Fruit fly (Drosophila melanogaster) whole organism, embryonic: Measurements from ENCODE around the gene CG11836.

Source experiments
- C15 ChIP-seq: fragments of 200-800 bp; sonication (Bioruptor generic); IDR thresholded peaks from 3 replicates; pipeline ENCODE4 v1.3.6; 2022; ENCODE audit warnings: missing biosample characterization, missing genetic modification characterization
- CG10654 ChIP-seq: fragments of 200-800 bp; sonication (Bioruptor generic); optimal IDR thresholded peaks from 2 replicates; lab custom pipeline; 2016; ENCODE audit warnings: missing biosample characterization, missing genetic modification characterization
- CG11560 ChIP-seq: fragments of 200-800 bp; sonication (Bioruptor generic); IDR thresholded peaks from 3 replicates; pipeline ENCODE4 v1.3.6; 2022; ENCODE audit warnings: missing biosample characterization, missing genetic modification characterization
- CG11696 ChIP-seq: fragments of 200-800 bp; sonication (Bioruptor generic); IDR thresholded peaks from 2 replicates; pipeline ENCODE4 v1.3.6; 2022; ENCODE audit warnings: missing biosample characterization, missing genetic modification characterization
- CG12391 ChIP-seq: fragments of 200-800 bp; sonication (Bioruptor generic); optimal IDR thresholded peaks from 3 replicates; lab custom pipeline; 2018; ENCODE audit warnings: missing biosample characterization, mild to moderate bottlenecking, missing genetic modification characterization, moderate library complexity
- CG13296 ChIP-seq: fragments of 200-800 bp; sonication (Bioruptor generic); optimal IDR thresholded peaks from 3 replicates; lab custom pipeline; 2018; ENCODE audit warnings: missing biosample characterization, mild to moderate bottlenecking, missing genetic modification characterization
- CG15514 ChIP-seq: fragments of 200-800 bp; sonication (Bioruptor generic); optimal IDR thresholded peaks from 3 replicates; lab custom pipeline; 2017; ENCODE audit warnings: missing biosample characterization, missing genetic modification characterization, mild to moderate bottlenecking, moderate library complexity, missing genetic modification reagents
- CG1603 ChIP-seq: fragments of 200-800 bp; sonication (Bioruptor generic); optimal IDR thresholded peaks from 2 replicates; lab custom pipeline; 2019; ENCODE audit warnings: missing biosample characterization, mild to moderate bottlenecking, missing genetic modification characterization, moderate library complexity
- CG16779 ChIP-seq: fragments of 200-800 bp; sonication (Bioruptor generic); IDR thresholded peaks from 2 replicates; pipeline ENCODE4 v1.3.6; 2022; ENCODE audit warnings: missing biosample characterization, missing genetic modification characterization
- CG17912 ChIP-seq: fragments of 200-800 bp; sonication (Bioruptor generic); optimal IDR thresholded peaks from 2 replicates; lab custom pipeline; 2018; ENCODE audit warnings: missing biosample characterization, mild to moderate bottlenecking, missing genetic modification characterization
- CG18599 ChIP-seq: fragments of 200-800 bp; sonication (Bioruptor generic); optimal IDR thresholded peaks from 3 replicates; lab custom pipeline; 2017; ENCODE audit warnings: missing biosample characterization, missing genetic modification characterization, mild to moderate bottlenecking, moderate library complexity, missing genetic modification reagents
- CG2120 ChIP-seq: fragments of 200-800 bp; sonication (Bioruptor generic); optimal IDR thresholded peaks from 3 replicates; lab custom pipeline; 2016; ENCODE audit warnings: missing biosample characterization, missing genetic modification characterization
- CG2889 ChIP-seq: fragments of 200-800 bp; sonication (Bioruptor generic); IDR thresholded peaks from 3 replicates; pipeline ENCODE4 v1.3.6; 2022; ENCODE audit warnings: missing biosample characterization, missing genetic modification characterization
- CG32767 ChIP-seq: fragments of 200-800 bp; sonication (Bioruptor generic); IDR thresholded peaks from 2 replicates; pipeline ENCODE4 v1.3.6; 2022; ENCODE audit warnings: missing biosample characterization, missing genetic modification characterization
- CG3726 ChIP-seq: fragments of 200-800 bp; sonication (Bioruptor generic); IDR thresholded peaks from 3 replicates; pipeline ENCODE4, ENCODE4 v1.3.6; 2022; ENCODE audit warnings: missing biosample characterization, missing genetic modification characterization
- CG4282 ChIP-seq: fragments of 200-800 bp; sonication (Bioruptor generic); optimal IDR thresholded peaks from 2 replicates; lab custom pipeline; 2016; ENCODE audit warnings: missing biosample characterization, missing genetic modification characterization
- CG4854 ChIP-seq: fragments of 200-800 bp; sonication (Bioruptor generic); optimal IDR thresholded peaks from 2 replicates; lab custom pipeline; 2016; ENCODE audit warnings: missing biosample characterization, missing genetic modification characterization, inconsistent platforms
- CG6689 ChIP-seq: fragments of 200-800 bp; sonication (Bioruptor generic); IDR thresholded peaks from 2 replicates; pipeline ENCODE4 v1.3.6; 2022; ENCODE audit warnings: missing biosample characterization, missing genetic modification characterization
- CG6813 ChIP-seq: fragments of 200-800 bp; sonication (Bioruptor generic); optimal IDR thresholded peaks from 2 replicates; lab custom pipeline; 2017; ENCODE audit warnings: missing biosample characterization, missing genetic modification characterization, mild to moderate bottlenecking, moderate library complexity, missing genetic modification reagents
- CG8478 ChIP-seq: fragments of >200 bp; optimal IDR thresholded peaks from 2 replicates; lab custom pipeline; 2018
- D19A ChIP-seq: fragments of 200-800 bp; optimal IDR thresholded peaks from 3 replicates; lab custom pipeline; 2019; ENCODE audit warnings: missing biosample characterization, mild to moderate bottlenecking, missing genetic modification characterization, moderate library complexity
- Dbx ChIP-seq: fragments of 200-800 bp; sonication (Bioruptor generic); IDR thresholded peaks from 3 replicates; pipeline ENCODE4 v1.3.6; 2022; ENCODE audit warnings: missing biosample characterization, missing genetic modification characterization
- Deaf1 ChIP-seq: fragments of 200-800 bp; optimal IDR thresholded peaks from 3 replicates; lab custom pipeline; 2019; ENCODE audit warnings: missing biosample characterization, mild to moderate bottlenecking, missing genetic modification characterization, moderate library complexity
- Elba2 ChIP-seq: fragments of 200-800 bp; sonication (Bioruptor generic); optimal IDR thresholded peaks from 3 replicates; lab custom pipeline; 2016; ENCODE audit warnings: missing biosample characterization, missing genetic modification characterization
- Gsc ChIP-seq: fragments of 200-800 bp; sonication (Bioruptor generic); IDR thresholded peaks from 2 replicates; pipeline ENCODE4 v1.3.6; 2022; ENCODE audit warnings: missing biosample characterization, missing genetic modification characterization
- Kr ChIP-seq: fragments of 200-800 bp; sonication (Bioruptor generic); optimal IDR thresholded peaks from 2 replicates; lab custom pipeline; 2017; ENCODE audit warnings: missing biosample characterization, mild to moderate bottlenecking, missing genetic modification characterization
- Mad ChIP-seq: fragments of 200-800 bp; sonication (Bioruptor generic); optimal IDR thresholded peaks from 2 replicates; lab custom pipeline; 2016; ENCODE audit warnings: missing biosample characterization, missing genetic modification characterization
- NfI ChIP-seq: fragments of 200-800 bp; sonication (Bioruptor generic); optimal IDR thresholded peaks from 3 replicates; lab custom pipeline; 2018; ENCODE audit warnings: missing biosample characterization, mild to moderate bottlenecking, missing genetic modification characterization, moderate library complexity
- Optix ChIP-seq: fragments of 200-800 bp; sonication (Bioruptor generic); IDR thresholded peaks from 3 replicates; pipeline ENCODE4 v1.3.6; 2022; ENCODE audit warnings: missing biosample characterization, missing genetic modification characterization
- PHDP ChIP-seq: fragments of 200-800 bp; sonication (Bioruptor generic); optimal IDR thresholded peaks from 3 replicates; lab custom pipeline; 2018; ENCODE audit warnings: missing biosample characterization, mild to moderate bottlenecking, missing genetic modification characterization, moderate library complexity
- Rx ChIP-seq: fragments of 200-800 bp; sonication (Bioruptor generic); IDR thresholded peaks from 2 replicates; pipeline ENCODE4 v1.3.6; 2022; ENCODE audit warnings: missing biosample characterization, missing genetic modification characterization
- Sox100B ChIP-seq: fragments of 200-800 bp; sonication (Bioruptor generic); optimal IDR thresholded peaks from 3 replicates; lab custom pipeline; 2018; ENCODE audit warnings: missing biosample characterization, mild to moderate bottlenecking, missing genetic modification characterization
- Ssrp ChIP-seq: fragments of 200-800 bp; sonication (Bioruptor generic); optimal IDR thresholded peaks from 2 replicates; lab custom pipeline; 2018; ENCODE audit warnings: missing biosample characterization, mild to moderate bottlenecking, missing genetic modification characterization, moderate library complexity
- abd-A ChIP-seq: fragments of 200-800 bp; sonication (Bioruptor generic); optimal IDR thresholded peaks from 3 replicates; lab custom pipeline; 2019; ENCODE audit warnings: missing biosample characterization, mild to moderate bottlenecking, missing genetic modification characterization, moderate library complexity
- bigmax ChIP-seq: fragments of 200-800 bp; sonication (Bioruptor generic); optimal IDR thresholded peaks from 2 replicates; lab custom pipeline; 2018; ENCODE audit warnings: missing biosample characterization, mild to moderate bottlenecking, missing genetic modification characterization
- chn ChIP-seq: fragments of 200-800 bp; sonication (Bioruptor generic); optimal IDR thresholded peaks from 2 replicates; lab custom pipeline; 2016; ENCODE audit warnings: missing biosample characterization, missing genetic modification characterization
- gcm ChIP-seq: fragments of 200-800 bp; sonication (Bioruptor generic); optimal IDR thresholded peaks from 2 replicates; lab custom pipeline; 2019; ENCODE audit warnings: missing biosample characterization, mild to moderate bottlenecking, missing genetic modification characterization, moderate library complexity
- ind ChIP-seq: fragments of 200-800 bp; sonication (Bioruptor generic); optimal IDR thresholded peaks from 3 replicates; lab custom pipeline; 2016; ENCODE audit warnings: missing biosample characterization, missing genetic modification characterization
- jumu ChIP-seq: fragments of 200-800 bp; sonication (Bioruptor generic); optimal IDR thresholded peaks from 3 replicates; lab custom pipeline; 2016; ENCODE audit warnings: missing biosample characterization, missing genetic modification characterization
- maf-S ChIP-seq: fragments of 200-800 bp; sonication (Bioruptor generic); optimal IDR thresholded peaks from 2 replicates; lab custom pipeline; 2016; ENCODE audit warnings: missing biosample characterization, missing genetic modification characterization
- pnt ChIP-seq: fragments of 200-800 bp; sonication (Bioruptor generic); optimal IDR thresholded peaks from 3 replicates; lab custom pipeline; 2016; ENCODE audit warnings: missing biosample characterization, missing genetic modification characterization
- pros ChIP-seq: fragments of 200-800 bp; sonication (Bioruptor generic); optimal IDR thresholded peaks from 3 replicates; lab custom pipeline; 2019; ENCODE audit warnings: missing biosample characterization, mild to moderate bottlenecking, missing genetic modification characterization, moderate library complexity
- repo ChIP-seq: fragments of 200-800 bp; sonication (Bioruptor generic); optimal IDR thresholded peaks from 2 replicates; lab custom pipeline; 2016; ENCODE audit warnings: missing biosample characterization, missing genetic modification characterization
- sc ChIP-seq, 3 experiments: fragments of >200 bp in 2 of 3; fragments of 200-800 bp in 1 of 3; sonication (Bioruptor generic) in 1 of 3; optimal IDR thresholded peaks; 2 replicates in 2 of 3; 3 replicates in 1 of 3; lab custom pipeline; 2017; ENCODE audit warnings: mild to moderate bottlenecking in 1 of 3, missing biosample characterization in 1 of 3, missing genetic modification characterization in 1 of 3, missing genetic modification reagents in 1 of 3
- sim ChIP-seq: fragments of 200-800 bp; sonication (Bioruptor generic); IDR thresholded peaks from 2 replicates; pipeline ENCODE4 v1.3.6; 2022; ENCODE audit warnings: missing biosample characterization, missing genetic modification characterization
- ssp ChIP-seq: fragments of 200-800 bp; sonication (Bioruptor generic); IDR thresholded peaks from 2 replicates; pipeline ENCODE4 v1.3.6; 2022; ENCODE audit warnings: missing biosample characterization, missing genetic modification characterization
- tap ChIP-seq: fragments of 200-800 bp; optimal IDR thresholded peaks from 3 replicates; lab custom pipeline; 2019; ENCODE audit warnings: missing biosample characterization, mild to moderate bottlenecking, missing genetic modification characterization, moderate library complexity
- vfl ChIP-seq: fragments of 200-800 bp; sonication (Bioruptor generic); optimal IDR thresholded peaks from 2 replicates; lab custom pipeline; 2016; ENCODE audit warnings: missing biosample characterization, missing genetic modification characterization

CG11836 gene

dm6 chr3R:25023056-25023455 is 47.9 kb upstream of the CG11836 start, which contains the start of gene beta4GalT7 (continued):
- TF ChIP-seq CG1603: peak; percentile 46
- no peak for TF ChIP-seq Gsc (GFP tag; lab: Robert Waterston, UW)
- peak; percentile 97 for TF ChIP-seq CG11560 (tag; lab: Robert Waterston, UW)
- TF ChIP-seq CG17912 (GFP tag; lab: Kevin White, UChicago): no peak
- TF ChIP-seq CG13296: no peak
- no peak for TF ChIP-seq CG6689 (GFP tag; lab: Robert Waterston, UW)
- no peak for TF ChIP-seq CG11696 (GFP tag; lab: Robert Waterston, UW)
- TF ChIP-seq, all 482 proteins: peak for 23

DNA sequence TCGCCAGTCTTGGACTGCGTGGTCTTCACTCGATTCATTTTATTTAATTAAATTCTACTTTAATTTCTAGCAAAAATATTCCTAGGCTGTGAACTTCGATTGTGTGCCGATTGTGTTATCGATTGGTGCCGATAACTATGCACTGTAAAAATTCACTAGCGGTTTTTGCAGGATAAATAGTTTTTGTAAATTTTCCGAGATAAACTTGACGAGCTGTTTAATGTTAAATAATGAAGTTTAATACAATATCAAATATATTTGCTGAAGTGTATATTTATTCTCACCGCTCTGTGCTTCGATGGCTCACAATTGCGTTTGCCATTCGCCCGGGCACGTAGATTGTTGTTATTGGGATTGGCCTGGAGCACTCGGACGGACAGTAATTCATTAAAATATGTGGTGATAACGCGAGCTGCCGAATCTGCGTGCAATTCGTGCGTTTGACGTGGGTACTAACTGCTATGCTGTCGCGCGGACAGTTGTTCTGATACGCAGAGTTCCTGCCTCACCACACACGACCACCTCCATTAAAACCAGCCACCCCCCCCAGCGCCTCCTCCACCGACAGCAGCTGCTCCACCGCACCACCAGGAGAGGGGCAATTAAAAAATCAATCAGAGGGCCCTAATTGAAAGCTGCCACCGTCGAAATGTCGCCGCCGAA is 45.9 kb upstream of the CG11836 start, which contains the start of the genes EMC6 and Hr96:
Gene EMC6 (minus strand): TSS at position 123 of the 663 bp plus-strand sequence.
Gene Hr96 (plus strand): TSS at position 341 of the 663 bp plus-strand sequence.
- peak; percentile 92 for TF ChIP-seq CG15514 (GFP tag; lab: Kevin White, UChicago)
- TF ChIP-seq Ssrp (tag; lab: Kevin White, UChicago): peak; percentile 91
- peak; percentile 93 for TF ChIP-seq CG16779
- peak; percentile 83 for TF ChIP-seq pnt (GFP tag; lab: Kevin White, UChicago)
- peak; percentile 92 for TF ChIP-seq PHDP (tag; lab: Kevin White, UChicago)
- peak; percentile 93 for TF ChIP-seq CG10654
- TF ChIP-seq C15 (GFP tag; lab: Robert Waterston, UW): peak; percentile 85; the same call in 2 of the 3 replicates
- TF ChIP-seq gcm (GFP tag; lab: Kevin White, UChicago): peak; percentile 87
- TF ChIP-seq CG3726 (GFP tag; lab: Robert Waterston, UW): peak; percentile 89
- TF ChIP-seq Optix: peak; percentile 86
- TF ChIP-seq pros (GFP tag; lab: Kevin White, UChicago): no peak
- peak; percentile 97 for TF ChIP-seq CG2120 (GFP tag; lab: Kevin White, UChicago)
- TF ChIP-seq CG8478 (lab: Kevin White, UChicago): no peak
- TF ChIP-seq tap (tag; lab: Kevin White, UChicago): peak; percentile 87
- peak; percentile 89 for TF ChIP-seq Rx
- TF ChIP-seq chn: peak; percentile 96
- TF ChIP-seq D19A (tag; lab: Kevin White, UChicago): no peak
- TF ChIP-seq Deaf1 (tag; lab: Kevin White, UChicago): peak; percentile 79
- TF ChIP-seq repo: peak; percentile 82
- peak; percentile 96 for TF ChIP-seq Dbx (GFP tag; lab: Robert Waterston, UW)
- peak; percentile 94 for TF ChIP-seq NfI (GFP tag; lab: Kevin White, UChicago)
- peak; percentile 91 for TF ChIP-seq maf-S (GFP tag; lab: Kevin White, UChicago)
- TF ChIP-seq CG6689 (GFP tag; lab: Robert Waterston, UW): peak; percentile 91
- TF ChIP-seq sc (optimal IDR thresholded peaks at IDR 0.05; lab: Kevin White, UChicago): no peak
- TF ChIP-seq sc (GFP tag; optimal IDR thresholded peaks at IDR 0.05; lab: Kevin White, UChicago): peak; percentile 77
- TF ChIP-seq CG2889: peak; percentile 85
- TF ChIP-seq vfl (GFP tag; lab: Kevin White, UChicago): peak; percentile 94
- TF ChIP-seq Sox100B (GFP tag; lab: Kevin White, UChicago): no peak
- TF ChIP-seq Mad (GFP tag; lab: Kevin White, UChicago): peak; percentile 95
- no peak for TF ChIP-seq abd-A (tag; lab: Kevin White, UChicago)
- TF ChIP-seq jumu (GFP tag; lab: Kevin White, UChicago): peak; percentile 89
- peak; percentile 94 for TF ChIP-seq ind
- TF ChIP-seq bigmax (GFP tag; lab: Kevin White, UChicago): peak; percentile 30
- peak; percentile 87 for TF ChIP-seq CG32767
- peak; percentile 96 for TF ChIP-seq CG12391 (tag; lab: Kevin White, UChicago)
- peak; percentile 75 for TF ChIP-seq ssp
- peak; percentile 96 for TF ChIP-seq CG18599 (GFP tag; lab: Kevin White, UChicago)
- peak; percentile 80 for TF ChIP-seq sim
- TF ChIP-seq Kr (GFP tag; lab: Kevin White, UChicago): no peak
- TF ChIP-seq Elba2 (GFP tag; lab: Kevin White, UChicago): peak; percentile 78
- TF ChIP-seq CG4282: peak; percentile 87
- no peak for TF ChIP-seq CG4854
- peak; percentile 97 for TF ChIP-seq CG1603
- TF ChIP-seq CG6813: peak; percentile 86
